Fruit fly (Drosophila melanogaster) whole organism, embryonic: ENCODE results near the gene syd.
A peak's percentile ranks its signal among the peaks of the same experiment; 100 is the strongest.

Experiments
- BtbVII ChIP-seq: fragments of 200-800 bp; sonication (Bioruptor generic); optimal IDR thresholded peaks from 3 replicates; lab custom pipeline; 2017; ENCODE audit warnings: missing biosample characterization, mild to moderate bottlenecking, missing genetic modification characterization
- CG11723 ChIP-seq: fragments of 200-800 bp; sonication (Bioruptor generic); optimal IDR thresholded peaks from 2 replicates; lab custom pipeline; 2017; ENCODE audit warnings: missing biosample characterization, mild to moderate bottlenecking, missing genetic modification characterization
- CG12391 ChIP-seq: fragments of 200-800 bp; sonication (Bioruptor generic); optimal IDR thresholded peaks from 3 replicates; lab custom pipeline; 2018; ENCODE audit warnings: missing biosample characterization, mild to moderate bottlenecking, missing genetic modification characterization, moderate library complexity
- CG12942 ChIP-seq: fragments of 200-800 bp; sonication (Bioruptor generic); optimal IDR thresholded peaks from 3 replicates; lab custom pipeline; 2016; ENCODE audit warnings: missing biosample characterization, missing genetic modification characterization
- CG14441 ChIP-seq: fragments of 200-800 bp; sonication (Bioruptor generic); IDR thresholded peaks from 2 replicates; pipeline ENCODE4 v1.3.6; 2022; ENCODE audit warnings: missing biosample characterization, missing genetic modification characterization
- CG14710 ChIP-seq: fragments of 200-800 bp; sonication (Bioruptor generic); optimal IDR thresholded peaks from 3 replicates; lab custom pipeline; 2019; ENCODE audit warnings: missing biosample characterization, mild to moderate bottlenecking, missing genetic modification characterization, moderate library complexity
- CG14965 ChIP-seq: fragments of 200-800 bp; sonication (Bioruptor generic); optimal IDR thresholded peaks from 2 replicates; lab custom pipeline; 2016; ENCODE audit warnings: missing biosample characterization, missing genetic modification characterization, borderline replicate concordance
- CG15073 ChIP-seq: fragments of 200-800 bp; sonication (Bioruptor generic); optimal IDR thresholded peaks from 2 replicates; lab custom pipeline; 2016; ENCODE audit warnings: missing biosample characterization, missing genetic modification characterization
- CG15696 ChIP-seq: fragments of 200-800 bp; sonication (Bioruptor generic); optimal IDR thresholded peaks from 2 replicates; lab custom pipeline; 2019; ENCODE audit warnings: missing biosample characterization, mild to moderate bottlenecking, missing genetic modification characterization, moderate library complexity
- CG16813 ChIP-seq: fragments of 200-800 bp; sonication (Bioruptor generic); IDR thresholded peaks from 3 replicates; pipeline ENCODE4 v1.3.6; 2022; ENCODE audit warnings: missing biosample characterization, missing genetic modification characterization; ENCODE audit not compliant: partially characterized antibody
- CG1792 ChIP-seq: fragments of 200-800 bp; sonication (Bioruptor generic); optimal IDR thresholded peaks from 2 replicates; lab custom pipeline; 2016; ENCODE audit warnings: missing biosample characterization, missing genetic modification characterization
- CG18262 ChIP-seq: fragments of 200-800 bp; optimal IDR thresholded peaks from 3 replicates; lab custom pipeline; 2019; ENCODE audit warnings: missing biosample characterization, mild to moderate bottlenecking, missing genetic modification characterization, moderate library complexity
- CG2129 ChIP-seq: fragments of 200-800 bp; sonication (Bioruptor generic); IDR thresholded peaks from 2 replicates; pipeline ENCODE4 v1.3.6; 2022; ENCODE audit warnings: missing biosample characterization, missing genetic modification characterization; ENCODE audit not compliant: partially characterized antibody
- CG33213 ChIP-seq: fragments of 200-800 bp; sonication (Bioruptor generic); optimal IDR thresholded peaks from 3 replicates; lab custom pipeline; 2016; ENCODE audit warnings: missing biosample characterization, missing genetic modification characterization
- CG3407 ChIP-seq: fragments of 200-800 bp; sonication (Bioruptor generic); optimal IDR thresholded peaks from 2 replicates; lab custom pipeline; 2018; ENCODE audit warnings: missing biosample characterization, mild to moderate bottlenecking, missing genetic modification characterization
- CG3726 ChIP-seq: fragments of 200-800 bp; sonication (Bioruptor generic); IDR thresholded peaks from 3 replicates; pipeline ENCODE4, ENCODE4 v1.3.6; 2022; ENCODE audit warnings: missing biosample characterization, missing genetic modification characterization
- CG3838 ChIP-seq: fragments of 200-800 bp; sonication (Bioruptor generic); optimal IDR thresholded peaks from 3 replicates; lab custom pipeline; 2016; ENCODE audit warnings: missing biosample characterization, missing genetic modification characterization
- CG4424 ChIP-seq: fragments of 200-800 bp; sonication (Bioruptor generic); optimal IDR thresholded peaks from 3 replicates; lab custom pipeline; 2016; ENCODE audit warnings: missing biosample characterization, missing genetic modification characterization
- CG6654 ChIP-seq: fragments of 200-800 bp; sonication (Bioruptor generic); optimal IDR thresholded peaks from 2 replicates; lab custom pipeline; 2017; ENCODE audit warnings: missing biosample characterization, mild to moderate bottlenecking, missing genetic modification characterization
- CG7987 ChIP-seq: fragments of 200-800 bp; sonication (Bioruptor generic); optimal IDR thresholded peaks from 2 replicates; lab custom pipeline; 2018; ENCODE audit warnings: missing biosample characterization, mild to moderate bottlenecking, missing genetic modification characterization, moderate library complexity
- CrebB ChIP-seq: fragments of 200-800 bp; sonication (Bioruptor generic); optimal IDR thresholded peaks from 3 replicates; lab custom pipeline; 2018; ENCODE audit warnings: missing biosample characterization, mild to moderate bottlenecking, missing genetic modification characterization
- Dip3 ChIP-seq: fragments of 200-800 bp; sonication (Bioruptor generic); optimal IDR thresholded peaks from 3 replicates; lab custom pipeline; 2016; ENCODE audit warnings: missing biosample characterization, missing genetic modification characterization
- E2f1 ChIP-seq: fragments of 200-800 bp; sonication (Bioruptor generic); IDR thresholded peaks from 2 replicates; pipeline ENCODE4 v1.3.6; 2022; ENCODE audit warnings: missing biosample characterization, missing genetic modification characterization
- Fer1 ChIP-seq: fragments of 200-800 bp; sonication (Bioruptor generic); optimal IDR thresholded peaks from 2 replicates; lab custom pipeline; 2017; ENCODE audit warnings: missing biosample characterization, mild to moderate bottlenecking, missing genetic modification characterization
- Fer3 ChIP-seq: fragments of 200-800 bp; sonication (Bioruptor generic); optimal IDR thresholded peaks from 2 replicates; lab custom pipeline; 2018; ENCODE audit warnings: missing biosample characterization, mild to moderate bottlenecking, missing genetic modification characterization, moderate library complexity
- GATAe ChIP-seq: fragments of 200-800 bp; sonication (Bioruptor generic); conservative IDR thresholded peaks from 2 replicates; pipeline ENCODE4 v1.3.6; 2022; ENCODE audit warnings: missing biosample characterization, missing genetic modification characterization
- H2.0 ChIP-seq: fragments of 200-800 bp; sonication (Bioruptor generic); IDR thresholded peaks from 2 replicates; pipeline ENCODE4 v1.3.6; 2022; ENCODE audit warnings: missing biosample characterization, missing genetic modification characterization
- HLHmδ ChIP-seq: fragments of 200-800 bp; sonication (Bioruptor generic); optimal IDR thresholded peaks from 2 replicates; lab custom pipeline; 2018; ENCODE audit warnings: missing biosample characterization, mild to moderate bottlenecking, missing genetic modification characterization, moderate library complexity
- HmgD ChIP-seq: fragments of 200-800 bp; sonication (Bioruptor generic); optimal IDR thresholded peaks from 3 replicates; lab custom pipeline; 2016; ENCODE audit warnings: missing biosample characterization, missing genetic modification characterization
- Lim3 ChIP-seq: fragments of 200-800 bp; sonication (Bioruptor generic); IDR thresholded peaks from 2 replicates; pipeline ENCODE4 v1.3.6; 2022; ENCODE audit warnings: missing biosample characterization, missing genetic modification characterization
- Myb ChIP-seq: fragments of 200-800 bp; sonication (Bioruptor generic); optimal IDR thresholded peaks from 2 replicates; lab custom pipeline; 2016; ENCODE audit warnings: missing biosample characterization, missing genetic modification characterization
- NC2α ChIP-seq: fragments of 200-800 bp; sonication (Bioruptor generic); optimal IDR thresholded peaks from 2 replicates; lab custom pipeline; 2016; ENCODE audit warnings: missing biosample characterization, missing genetic modification characterization
- Nf-YC ChIP-seq: fragments of 200-800 bp; optimal IDR thresholded peaks from 3 replicates; lab custom pipeline; 2019; ENCODE audit warnings: missing biosample characterization, mild to moderate bottlenecking, missing genetic modification characterization, moderate library complexity
- Taf1 ChIP-seq: fragments of 200-800 bp; sonication (Bioruptor generic); IDR thresholded peaks from 2 replicates; pipeline ENCODE4 v1.3.6; 2022; ENCODE audit warnings: missing biosample characterization, missing genetic modification characterization
- al ChIP-seq: fragments of 200-800 bp; sonication (Bioruptor generic); IDR thresholded peaks from 2 replicates; pipeline ENCODE4 v1.3.6; 2022; ENCODE audit warnings: missing biosample characterization, missing genetic modification characterization
- az2 ChIP-seq: fragments of 200-800 bp; sonication (Bioruptor generic); optimal IDR thresholded peaks from 3 replicates; lab custom pipeline; 2016; ENCODE audit warnings: missing biosample characterization, missing genetic modification characterization
- bowl ChIP-seq: fragments of 200-800 bp; sonication (Bioruptor generic); IDR thresholded peaks from 2 replicates; pipeline ENCODE4 v1.3.6; 2022; ENCODE audit warnings: missing biosample characterization, missing genetic modification characterization
- chn ChIP-seq: fragments of 200-800 bp; sonication (Bioruptor generic); optimal IDR thresholded peaks from 2 replicates; lab custom pipeline; 2016; ENCODE audit warnings: missing biosample characterization, missing genetic modification characterization
- dpn ChIP-seq, 2 experiments: fragments of 200-800 bp; sonication (Bioruptor generic); optimal IDR thresholded peaks; 3 replicates each; lab custom pipeline; 2016; ENCODE audit warnings: missing biosample characterization in 2 of 2, missing genetic modification characterization in 2 of 2
- ems ChIP-seq: fragments of 200-800 bp; sonication (Bioruptor generic); optimal IDR thresholded peaks from 3 replicates; lab custom pipeline; 2016; ENCODE audit warnings: missing biosample characterization, missing genetic modification characterization
- esg ChIP-seq: fragments of 200-800 bp; sonication (Bioruptor generic); conservative IDR thresholded peaks from 2 replicates; pipeline ENCODE4 v1.3.6; 2022; ENCODE audit warnings: missing biosample characterization, missing genetic modification characterization
- fd64A ChIP-seq: fragments of 200-800 bp; sonication (Bioruptor generic); optimal IDR thresholded peaks from 3 replicates; lab custom pipeline; 2018; ENCODE audit warnings: missing biosample characterization, mild to moderate bottlenecking, missing genetic modification characterization
- ftz-f1 ChIP-seq: fragments of 200-800 bp; sonication (Bioruptor generic); optimal IDR thresholded peaks from 2 replicates; lab custom pipeline; 2016; ENCODE audit warnings: missing biosample characterization, missing genetic modification characterization
- gcm ChIP-seq: fragments of 200-800 bp; sonication (Bioruptor generic); optimal IDR thresholded peaks from 2 replicates; lab custom pipeline; 2019; ENCODE audit warnings: missing biosample characterization, mild to moderate bottlenecking, missing genetic modification characterization, moderate library complexity
- gfzf ChIP-seq: fragments of 200-800 bp; sonication (Bioruptor generic); optimal IDR thresholded peaks from 2 replicates; lab custom pipeline; 2016; ENCODE audit warnings: missing biosample characterization, mild to moderate bottlenecking, missing genetic modification characterization, moderate library complexity
- h ChIP-seq: fragments of >200 bp; optimal IDR thresholded peaks from 2 replicates; lab custom pipeline; 2017
- inv ChIP-seq: fragments of 200-800 bp; sonication (Bioruptor generic); IDR thresholded peaks from 2 replicates; pipeline ENCODE4 v1.3.6; 2022; ENCODE audit warnings: missing biosample characterization, missing genetic modification characterization; ENCODE audit not compliant: partially characterized antibody
- jumu ChIP-seq: fragments of 200-800 bp; sonication (Bioruptor generic); optimal IDR thresholded peaks from 3 replicates; lab custom pipeline; 2016; ENCODE audit warnings: missing biosample characterization, missing genetic modification characterization
- mam ChIP-seq: fragments of 200-800 bp; sonication (Bioruptor generic); optimal IDR thresholded peaks from 3 replicates; lab custom pipeline; 2016; ENCODE audit warnings: missing biosample characterization, missing genetic modification characterization
- sim ChIP-seq: fragments of 200-800 bp; sonication (Bioruptor generic); IDR thresholded peaks from 2 replicates; pipeline ENCODE4 v1.3.6; 2022; ENCODE audit warnings: missing biosample characterization, missing genetic modification characterization

The syd gene

DNA sequence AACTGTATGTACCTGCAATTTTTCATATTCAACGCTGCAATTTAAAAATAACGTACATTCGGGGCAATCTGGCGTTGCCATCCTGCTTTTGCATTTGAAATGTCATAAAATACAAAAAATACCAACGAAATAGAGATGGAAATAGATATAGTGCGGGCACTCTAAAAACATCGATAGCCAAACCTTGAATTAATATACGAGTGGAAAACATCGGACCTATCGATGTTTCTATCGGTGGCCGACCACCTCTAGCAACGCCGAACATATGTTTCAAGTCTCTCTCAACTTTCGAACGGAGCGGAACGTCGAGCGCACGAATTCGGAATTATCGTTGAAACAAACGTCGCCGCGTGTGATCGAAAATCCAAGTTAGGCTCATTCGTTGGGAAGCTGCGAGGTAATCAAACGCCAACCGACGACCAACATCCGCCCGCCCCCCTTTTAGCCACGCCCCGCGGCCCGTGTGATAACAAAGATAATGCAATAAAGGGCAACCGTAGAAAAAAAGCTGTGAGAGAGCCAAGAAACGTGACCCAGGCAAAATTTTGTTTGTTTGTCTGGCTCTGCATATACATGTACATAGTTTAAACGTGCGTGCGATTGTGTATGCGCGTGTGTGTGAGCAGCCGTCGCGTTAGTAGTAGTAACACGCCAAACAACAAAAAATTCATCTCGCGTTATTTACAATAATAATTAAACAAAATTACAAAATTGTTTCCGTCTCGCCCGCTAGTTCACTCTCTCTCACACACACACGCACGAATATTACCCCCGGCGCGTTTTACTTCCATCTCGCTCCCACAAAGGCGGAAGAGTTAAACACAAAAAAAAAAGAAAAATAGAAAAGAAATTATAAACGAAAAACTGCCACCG, 43.1 kb upstream of the syd start, which contains the start of gene nmo (continued):
- TF ChIP-seq E2f1 (GFP tag; lab: Robert Waterston, UW) (no peak), HmgD (GFP tag; lab: Kevin White, UChicago) (no peak), chn (GFP tag; lab: Kevin White, UChicago) (no peak), inv (GFP tag; lab: Robert Waterston, UW) (no peak), gfzf (GFP tag; lab: Kevin White, UChicago) (peak; percentile 59), mam (GFP tag; lab: Kevin White, UChicago) (peak; percentile 8), BtbVII (GFP tag; lab: Kevin White, UChicago) (peak; percentile 35), ems (no peak), Fer3 (no peak), bowl (no peak), HLHmδ (GFP tag; lab: Kevin White, UChicago) (peak; percentile 51), dpn (GFP tag; optimal IDR thresholded peaks at IDR 0.05; lab: Kevin White, UChicago) (peak in 1 of 2 experiments; percentile 5), CrebB (peak; percentile 14), esg (GFP tag; lab: Robert Waterston, UW) (no peak), ftz-f1 (GFP tag; lab: Kevin White, UChicago) (peak; percentile 86), al (GFP tag; lab: Robert Waterston, UW) (no peak), CG3726 (GFP tag; lab: Robert Waterston, UW) (no peak), H2.0 (GFP tag; lab: Robert Waterston, UW) (no peak), fd64A (GFP tag; lab: Kevin White, UChicago) (peak; percentile 31), sim (GFP tag; lab: Robert Waterston, UW) (no peak), NC2α (GFP tag; lab: Kevin White, UChicago) (no peak), Taf1 (no peak), Lim3 (GFP tag; lab: Robert Waterston, UW) (no peak), CG18262 (peak; percentile 10), Nf-YC (tag; lab: Kevin White, UChicago) (peak; percentile 42), CG15696 (tag; lab: Kevin White, UChicago) (no peak), CG12391 (tag; lab: Kevin White, UChicago) (no peak), CG2129 (no peak), Fer1 (peak; percentile 62), CG11723 (no peak), az2 (GFP tag; lab: Kevin White, UChicago) (no peak), CG3407 (GFP tag; lab: Kevin White, UChicago) (no peak), CG15073 (no peak), CG16813 (no peak), CG14965 (GFP tag; lab: Kevin White, UChicago) (no peak), CG14441 (no peak), CG7987 (GFP tag; lab: Kevin White, UChicago) (no peak), CG4424 (GFP tag; lab: Kevin White, UChicago) (no peak), CG1792 (GFP tag; lab: Kevin White, UChicago) (peak; percentile 31), CG12942 (GFP tag; lab: Kevin White, UChicago) (no peak), CG3838 (GFP tag; lab: Kevin White, UChicago) (no peak), Dip3 (no peak), gcm (peak; percentile 6), CG6654 (GFP tag; lab: Kevin White, UChicago) (no peak), jumu (GFP tag; lab: Kevin White, UChicago) (peak; percentile 5), h (lab: Kevin White, UChicago) (no peak), GATAe (GFP tag; lab: Robert Waterston, UW) (no peak), Myb (GFP tag; lab: Kevin White, UChicago) (peak; percentile 84), CG14710 (peak; percentile 85), CG33213 (peak; percentile 70)
